Fruit fly (Drosophila melanogaster): ENCODE measurements around the gene CG31668.

CG31668 gene

DNA sequence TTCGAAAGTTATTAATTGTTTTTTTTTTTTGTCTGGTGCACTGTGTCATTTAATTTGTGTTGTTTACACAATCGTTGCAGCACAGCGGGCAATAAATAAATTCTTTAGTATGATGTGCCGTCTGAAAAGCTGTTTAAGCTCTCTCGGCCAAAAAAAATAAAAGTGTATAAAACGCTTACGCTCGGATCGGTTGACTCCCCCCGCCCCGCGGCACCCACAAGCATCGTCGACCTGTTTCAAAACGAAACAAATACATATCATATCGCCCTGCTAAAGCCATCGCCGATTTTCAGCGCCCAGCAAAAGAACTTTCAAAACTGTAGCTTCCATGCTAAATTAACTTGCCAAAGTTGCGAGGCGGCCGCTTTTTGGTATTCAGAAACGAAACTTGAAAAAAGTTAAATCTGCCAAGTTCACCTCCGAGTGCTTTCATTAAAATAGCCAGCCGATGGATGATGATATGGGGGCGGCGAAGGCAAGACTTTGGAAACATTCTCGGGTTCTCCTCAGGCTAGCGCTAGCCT, 11.6 kb downstream of the CG31668 start:
- no peak for TF ChIP-seq Sin3A (optimal IDR thresholded peaks at IDR 0.05)
- no peak for TF ChIP-seq Myc (optimal IDR thresholded peaks at IDR 0.05)
- TF ChIP-seq psq (optimal IDR thresholded peaks at IDR 0.05): no peak
- TF ChIP-seq h (optimal IDR thresholded peaks at IDR 0.05): peak; percentile 32
- no peak for TF ChIP-seq ttk (optimal IDR thresholded peaks at IDR 0.05)
- TF ChIP-seq insv (optimal IDR thresholded peaks at IDR 0.05): peak; percentile 22

DNA sequence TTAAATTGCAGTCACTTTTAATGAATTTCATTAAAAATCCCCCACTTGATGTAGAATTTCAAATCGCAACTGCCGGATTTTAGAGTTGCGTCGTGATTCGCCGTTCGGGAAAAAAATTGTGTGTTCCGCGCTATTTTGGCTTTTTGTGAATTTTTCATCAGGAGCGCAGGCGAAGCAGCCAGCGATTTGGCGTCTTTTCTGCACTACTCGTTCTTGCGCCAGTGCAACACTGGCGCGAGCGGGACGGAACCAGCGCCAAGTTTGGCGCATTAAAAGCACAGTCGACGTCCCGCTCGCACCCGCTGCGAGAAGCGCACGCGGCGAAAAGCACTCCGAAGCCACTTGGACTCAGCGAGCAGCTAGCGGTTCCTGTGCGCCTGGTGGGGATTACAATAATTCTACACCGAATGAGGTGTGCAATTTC, 12.6 kb downstream of the CG31668 start:
- TF ChIP-seq Sin3A (optimal IDR thresholded peaks at IDR 0.05): no peak
- TF ChIP-seq h (optimal IDR thresholded peaks at IDR 0.05): no peak
- no peak for TF ChIP-seq ttk (optimal IDR thresholded peaks at IDR 0.05)
- TF ChIP-seq Myc (optimal IDR thresholded peaks at IDR 0.05): no peak
- no peak for TF ChIP-seq psq (optimal IDR thresholded peaks at IDR 0.05)
- no peak for TF ChIP-seq insv (optimal IDR thresholded peaks at IDR 0.05)

- TF ChIP-seq h (optimal IDR thresholded peaks at IDR 0.05) (no peak), Myc (optimal IDR thresholded peaks at IDR 0.05) (no peak), insv (optimal IDR thresholded peaks at IDR 0.05) (no peak), Sin3A (optimal IDR thresholded peaks at IDR 0.05) (no peak), psq (optimal IDR thresholded peaks at IDR 0.05) (no peak), ttk (optimal IDR thresholded peaks at IDR 0.05) (no peak)
Measured at dm6 chr2L:2192123-2192601, 13.8 kb downstream of the CG31668 start, which contains the start of gene CG10874. TSS of gene CG10874 (minus strand) at chr2L:2192386.

DNA sequence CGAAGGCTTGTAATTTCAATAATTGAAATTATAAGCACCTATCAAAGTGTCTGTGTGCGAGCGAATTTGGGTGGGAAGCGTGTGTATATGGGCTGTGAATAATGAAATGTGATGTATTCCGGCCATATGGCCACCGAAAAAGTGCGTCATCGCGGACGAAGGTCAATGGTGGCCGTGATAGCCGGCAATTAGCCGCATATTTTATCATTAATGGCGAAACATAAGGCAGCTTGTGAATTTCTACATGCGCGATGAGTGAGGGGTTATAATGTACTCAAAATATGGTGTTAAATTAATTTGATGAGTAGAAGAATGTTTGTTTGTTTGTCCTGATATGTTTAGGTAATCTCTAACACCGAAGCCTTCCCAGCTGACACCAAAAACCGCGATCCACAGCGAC, 14.6 kb downstream of the CG31668 start:
- TF ChIP-seq insv (optimal IDR thresholded peaks at IDR 0.05) (no peak), ttk (optimal IDR thresholded peaks at IDR 0.05) (no peak), Sin3A (optimal IDR thresholded peaks at IDR 0.05) (no peak), Myc (optimal IDR thresholded peaks at IDR 0.05) (no peak), h (optimal IDR thresholded peaks at IDR 0.05) (no peak), psq (optimal IDR thresholded peaks at IDR 0.05) (no peak)

DNA sequence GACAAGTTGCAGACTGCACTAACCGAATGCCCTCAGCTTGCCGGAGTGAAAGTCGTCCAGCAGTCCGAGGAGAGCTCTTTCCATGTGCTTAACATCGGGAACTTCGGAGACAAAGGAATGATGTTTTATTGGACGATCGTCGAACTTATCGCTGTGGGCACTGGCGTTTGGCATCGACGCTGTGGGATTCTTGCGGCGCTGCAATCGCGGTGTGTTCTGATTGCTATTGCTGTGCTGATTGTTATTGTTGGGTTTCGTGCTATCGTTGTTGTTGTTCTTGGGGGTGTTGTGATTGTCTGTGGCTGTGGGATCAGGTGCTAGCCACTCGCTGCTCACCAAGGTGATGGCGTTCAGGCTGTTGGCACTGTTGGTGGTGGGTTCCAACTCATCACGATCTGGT, 15.3 kb downstream of the CG31668 start:
- TF ChIP-seq Sin3A (optimal IDR thresholded peaks at IDR 0.05) (no peak), insv (optimal IDR thresholded peaks at IDR 0.05) (no peak), h (optimal IDR thresholded peaks at IDR 0.05) (no peak), ttk (optimal IDR thresholded peaks at IDR 0.05) (no peak), psq (optimal IDR thresholded peaks at IDR 0.05) (no peak), Myc (optimal IDR thresholded peaks at IDR 0.05) (no peak)

DNA sequence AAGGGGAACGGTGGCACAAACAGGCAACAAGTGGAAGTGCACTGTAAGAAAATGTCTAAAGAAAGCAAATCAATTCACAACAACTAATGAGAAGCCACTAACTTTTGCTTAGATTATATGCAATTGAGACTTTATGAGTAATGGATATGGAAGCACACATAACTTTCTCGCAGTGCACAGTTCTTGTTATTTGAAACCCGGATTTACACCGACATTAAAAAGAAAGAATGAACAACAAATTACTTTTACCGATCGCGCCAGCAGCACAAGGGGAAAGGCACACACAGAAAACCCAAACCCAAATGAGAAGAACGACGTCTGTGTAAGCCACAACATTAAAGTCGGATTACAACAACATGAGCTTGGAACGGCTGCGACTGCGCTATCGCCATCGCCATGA, 16.9 kb downstream of the CG31668 start:
- no peak for TF ChIP-seq insv (optimal IDR thresholded peaks at IDR 0.05)
- TF ChIP-seq ttk (optimal IDR thresholded peaks at IDR 0.05): no peak
- no peak for TF ChIP-seq psq (optimal IDR thresholded peaks at IDR 0.05)
- no peak for TF ChIP-seq Sin3A (optimal IDR thresholded peaks at IDR 0.05)
- no peak for TF ChIP-seq Myc (optimal IDR thresholded peaks at IDR 0.05)
- TF ChIP-seq h (optimal IDR thresholded peaks at IDR 0.05): no peak

dm6 chr2L:2187411-2187810, 18.6 kb downstream of the CG31668 start:
- TF ChIP-seq h (optimal IDR thresholded peaks at IDR 0.05) (no peak), Sin3A (optimal IDR thresholded peaks at IDR 0.05) (no peak), ttk (optimal IDR thresholded peaks at IDR 0.05) (no peak), Myc (optimal IDR thresholded peaks at IDR 0.05) (no peak), psq (optimal IDR thresholded peaks at IDR 0.05) (no peak), insv (optimal IDR thresholded peaks at IDR 0.05) (no peak)

DNA sequence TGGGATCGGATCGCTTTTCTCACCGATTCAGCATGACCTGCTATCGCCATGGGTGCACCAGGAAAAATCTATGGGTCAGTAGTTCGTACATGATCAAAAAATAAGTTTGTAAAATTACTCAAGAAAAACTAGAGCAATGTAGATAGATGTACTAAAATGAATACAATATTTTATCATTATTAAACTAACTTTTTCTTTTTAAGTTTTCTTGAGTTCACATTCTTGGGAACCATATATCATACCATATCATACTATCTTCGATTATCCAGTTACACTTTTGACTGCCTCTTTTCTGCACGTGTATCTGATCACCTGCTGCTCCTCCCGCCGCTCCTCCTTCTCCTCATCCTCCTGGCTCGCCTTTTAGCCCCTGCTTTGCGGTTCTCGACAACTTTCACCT, 20.6 kb downstream of the CG31668 start:
- no peak for TF ChIP-seq h (optimal IDR thresholded peaks at IDR 0.05)
- no peak for TF ChIP-seq Myc (optimal IDR thresholded peaks at IDR 0.05)
- TF ChIP-seq Sin3A (optimal IDR thresholded peaks at IDR 0.05): no peak
- no peak for TF ChIP-seq psq (optimal IDR thresholded peaks at IDR 0.05)
- no peak for TF ChIP-seq insv (optimal IDR thresholded peaks at IDR 0.05)
- TF ChIP-seq ttk (optimal IDR thresholded peaks at IDR 0.05): no peak

dm6 chr2L:2184659-2185058, 21.3 kb downstream of the CG31668 start:
- TF ChIP-seq ttk (optimal IDR thresholded peaks at IDR 0.05) (no peak), Sin3A (optimal IDR thresholded peaks at IDR 0.05) (no peak), h (optimal IDR thresholded peaks at IDR 0.05) (no peak), psq (optimal IDR thresholded peaks at IDR 0.05) (no peak), Myc (optimal IDR thresholded peaks at IDR 0.05) (no peak), insv (optimal IDR thresholded peaks at IDR 0.05) (no peak)

DNA sequence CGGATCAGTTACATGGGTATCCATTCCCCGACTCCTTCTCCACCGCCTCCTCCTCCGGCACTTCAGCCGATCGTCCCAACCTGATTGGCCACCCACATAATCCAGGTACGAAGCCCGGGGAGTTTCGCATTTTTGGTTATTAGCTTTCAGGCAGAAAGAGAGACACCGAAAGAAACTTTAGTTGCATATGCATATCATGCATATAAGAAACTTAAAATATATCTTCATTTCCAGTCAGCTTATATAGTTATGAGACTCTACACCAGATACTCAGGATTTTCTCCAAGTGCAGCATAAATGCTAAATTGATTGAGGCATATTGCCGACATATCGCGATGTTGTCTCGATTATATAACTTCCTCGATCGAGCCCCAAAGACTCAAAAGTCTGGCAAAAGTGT, 21.8 kb downstream of the CG31668 start:
- TF ChIP-seq Sin3A (optimal IDR thresholded peaks at IDR 0.05): no peak
- TF ChIP-seq Myc (optimal IDR thresholded peaks at IDR 0.05): no peak
- TF ChIP-seq h (optimal IDR thresholded peaks at IDR 0.05): no peak
- no peak for TF ChIP-seq insv (optimal IDR thresholded peaks at IDR 0.05)
- no peak for TF ChIP-seq ttk (optimal IDR thresholded peaks at IDR 0.05)
- no peak for TF ChIP-seq psq (optimal IDR thresholded peaks at IDR 0.05)

dm6 chr2L:2182735-2183340, 23.1 kb downstream of the CG31668 start:
- TF ChIP-seq psq (optimal IDR thresholded peaks at IDR 0.05): no peak
- no peak for TF ChIP-seq Sin3A (optimal IDR thresholded peaks at IDR 0.05)
- no peak for TF ChIP-seq ttk (optimal IDR thresholded peaks at IDR 0.05)
- TF ChIP-seq h (optimal IDR thresholded peaks at IDR 0.05): no peak
- TF ChIP-seq Myc (optimal IDR thresholded peaks at IDR 0.05): no peak
- no peak for TF ChIP-seq insv (optimal IDR thresholded peaks at IDR 0.05)

DNA sequence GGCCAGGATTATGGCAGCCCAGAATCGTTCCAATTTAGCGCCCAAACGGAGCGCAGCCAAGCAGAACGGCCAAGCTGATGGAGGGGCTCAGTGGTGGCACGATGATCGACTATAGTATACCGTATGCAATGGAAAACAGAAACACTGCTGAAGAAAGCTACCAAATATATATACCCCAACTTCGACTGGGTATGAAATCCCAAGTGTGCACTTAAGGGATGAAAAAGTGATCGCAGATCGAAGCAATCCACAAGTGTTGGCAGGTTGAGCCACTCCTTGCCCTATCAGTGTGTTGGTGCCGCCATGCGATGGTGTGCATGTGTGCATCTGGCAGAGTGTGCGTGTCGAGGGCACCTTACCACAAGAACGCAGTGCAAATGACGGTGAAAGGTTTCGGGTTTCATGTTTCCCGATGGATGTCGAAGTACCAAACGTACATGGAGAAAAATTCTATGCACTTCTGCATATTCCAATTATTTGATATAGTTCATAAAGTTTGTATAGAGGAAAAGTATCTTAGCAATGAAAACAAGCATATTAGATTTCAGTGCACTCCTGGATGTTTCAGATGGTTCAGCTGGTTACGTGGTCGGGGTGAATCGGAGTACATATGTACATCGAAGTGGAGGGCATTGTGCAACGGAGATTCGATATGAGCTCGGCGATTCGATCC, 23.9 kb downstream of the CG31668 start:
- TF ChIP-seq Myc (optimal IDR thresholded peaks at IDR 0.05): no peak
- TF ChIP-seq Sin3A (optimal IDR thresholded peaks at IDR 0.05): no peak
- no peak for TF ChIP-seq ttk (optimal IDR thresholded peaks at IDR 0.05)
- TF ChIP-seq insv (optimal IDR thresholded peaks at IDR 0.05): no peak
- TF ChIP-seq psq (optimal IDR thresholded peaks at IDR 0.05): no peak
- no peak for TF ChIP-seq h (optimal IDR thresholded peaks at IDR 0.05)
